Fruit fly (Drosophila melanogaster) whole organism, embryonic: ENCODE measurements around the gene Pits.

ENCODE experiments used
- CG1024 ChIP-seq: fragments of 200-800 bp; sonication (Bioruptor generic); IDR thresholded peaks from 2 replicates; pipeline ENCODE4 v1.3.6; 2022; ENCODE audit warnings: missing biosample characterization, missing genetic modification characterization
- CG10274 ChIP-seq: fragments of 200-800 bp; sonication (Bioruptor generic); optimal IDR thresholded peaks from 3 replicates; lab custom pipeline; 2017; ENCODE audit warnings: missing biosample characterization, mild to moderate bottlenecking, missing genetic modification characterization
- CG10462 ChIP-seq: fragments of 200-800 bp; sonication (Bioruptor generic); optimal IDR thresholded peaks from 2 replicates; lab custom pipeline; 2016; ENCODE audit warnings: missing biosample characterization, missing genetic modification characterization
- CG11085 ChIP-seq: fragments of 200-800 bp; sonication (Bioruptor generic); IDR thresholded peaks from 2 replicates; pipeline ENCODE4 v1.3.6; 2022; ENCODE audit warnings: missing biosample characterization, missing genetic modification characterization
- CG12744 ChIP-seq: fragments of 200-800 bp; sonication (Bioruptor generic); optimal IDR thresholded peaks from 2 replicates; lab custom pipeline; 2016; ENCODE audit warnings: missing biosample characterization, missing genetic modification characterization
- CG13775 ChIP-seq: fragments of 200-800 bp; sonication (Bioruptor generic); optimal IDR thresholded peaks from 3 replicates; lab custom pipeline; 2017; ENCODE audit warnings: missing biosample characterization, mild to moderate bottlenecking, missing genetic modification characterization
- CG14050 ChIP-seq: fragments of 200-800 bp; sonication (Bioruptor generic); IDR thresholded peaks from 3 replicates; pipeline ENCODE4 v1.3.6; 2022; ENCODE audit warnings: missing biosample characterization, missing genetic modification characterization
- CG14441 ChIP-seq: fragments of 200-800 bp; sonication (Bioruptor generic); IDR thresholded peaks from 2 replicates; pipeline ENCODE4 v1.3.6; 2022; ENCODE audit warnings: missing biosample characterization, missing genetic modification characterization
- CG15479 ChIP-seq: fragments of 200-800 bp; sonication (Bioruptor generic); optimal IDR thresholded peaks from 3 replicates; lab custom pipeline; 2019; ENCODE audit warnings: missing biosample characterization, mild to moderate bottlenecking, missing genetic modification characterization, moderate library complexity
- CG1602 ChIP-seq: fragments of 200-800 bp; sonication (Bioruptor generic); optimal IDR thresholded peaks from 3 replicates; lab custom pipeline; 2016; ENCODE audit warnings: missing biosample characterization, missing genetic modification characterization
- CG1603 ChIP-seq: fragments of 200-800 bp; sonication (Bioruptor generic); optimal IDR thresholded peaks from 2 replicates; lab custom pipeline; 2019; ENCODE audit warnings: missing biosample characterization, mild to moderate bottlenecking, missing genetic modification characterization, moderate library complexity
- CG17328 ChIP-seq: fragments of 200-800 bp; sonication (Bioruptor generic); IDR thresholded peaks from 2 replicates; pipeline ENCODE4 v1.3.6; 2022; ENCODE audit warnings: missing biosample characterization, missing genetic modification characterization
- CG18599 ChIP-seq: fragments of 200-800 bp; sonication (Bioruptor generic); optimal IDR thresholded peaks from 3 replicates; lab custom pipeline; 2017; ENCODE audit warnings: missing biosample characterization, missing genetic modification characterization, mild to moderate bottlenecking, moderate library complexity, missing genetic modification reagents
- CG32532 ChIP-seq: fragments of 200-800 bp; sonication (Bioruptor generic); IDR thresholded peaks from 2 replicates; pipeline ENCODE4 v1.3.6; 2022; ENCODE audit warnings: missing biosample characterization, missing genetic modification characterization
- CG3281 ChIP-seq: fragments of 200-800 bp; sonication (Bioruptor generic); optimal IDR thresholded peaks from 3 replicates; lab custom pipeline; 2017; ENCODE audit warnings: missing biosample characterization, mild to moderate bottlenecking, missing genetic modification characterization
- CG6683 ChIP-seq: fragments of 200-800 bp; sonication (Bioruptor generic); optimal IDR thresholded peaks from 2 replicates; lab custom pipeline; 2017; ENCODE audit warnings: missing biosample characterization, mild to moderate bottlenecking, missing genetic modification characterization, missing genetic modification reagents
- CG6791 ChIP-seq: fragments of 200-800 bp; sonication (Bioruptor generic); IDR thresholded peaks from 3 replicates; pipeline ENCODE4 v1.3.6; 2022; ENCODE audit warnings: missing biosample characterization, missing genetic modification characterization; ENCODE audit not compliant: partially characterized antibody
- CG6813 ChIP-seq: fragments of 200-800 bp; sonication (Bioruptor generic); optimal IDR thresholded peaks from 2 replicates; lab custom pipeline; 2017; ENCODE audit warnings: missing biosample characterization, missing genetic modification characterization, mild to moderate bottlenecking, moderate library complexity, missing genetic modification reagents
- CG7745 ChIP-seq: fragments of 200-800 bp; sonication (Bioruptor generic); optimal IDR thresholded peaks from 2 replicates; lab custom pipeline; 2018; ENCODE audit warnings: missing biosample characterization, mild to moderate bottlenecking, missing genetic modification characterization, moderate library complexity
- CG9215 ChIP-seq: fragments of 200-800 bp; sonication (Bioruptor generic); IDR thresholded peaks from 2 replicates; pipeline ENCODE4 v1.3.6; 2022; ENCODE audit warnings: missing biosample characterization, missing genetic modification characterization
- CG9817 ChIP-seq: fragments of 200-800 bp; sonication (Bioruptor generic); optimal IDR thresholded peaks from 2 replicates; lab custom pipeline; 2018; ENCODE audit warnings: missing biosample characterization, mild to moderate bottlenecking, missing genetic modification characterization, moderate library complexity
- CG9876 ChIP-seq: fragments of 200-800 bp; sonication (Bioruptor generic); optimal IDR thresholded peaks from 2 replicates; lab custom pipeline; 2016; ENCODE audit warnings: missing biosample characterization, missing genetic modification characterization
- CG9932 ChIP-seq: fragments of 200-800 bp; sonication (Bioruptor generic); IDR thresholded peaks from 2 replicates; pipeline ENCODE4 v1.3.6; 2022; ENCODE audit warnings: missing biosample characterization, missing genetic modification characterization
- CkIIα-i1 ChIP-seq: fragments of 200-800 bp; sonication (Bioruptor generic); IDR thresholded peaks from 2 replicates; pipeline ENCODE4 v1.3.6; 2022; ENCODE audit warnings: missing biosample characterization, missing genetic modification characterization
- Dll ChIP-seq: fragments of 200-800 bp; sonication (Bioruptor generic); IDR thresholded peaks from 4 replicates; pipeline ENCODE4 v1.3.6; 2022; ENCODE audit warnings: missing biosample characterization, missing genetic modification characterization; ENCODE audit not compliant: partially characterized antibody
- ERR ChIP-seq: fragments of 200-800 bp; sonication (Bioruptor generic); optimal IDR thresholded peaks from 2 replicates; lab custom pipeline; 2016; ENCODE audit warnings: missing biosample characterization, missing genetic modification characterization
- HmgD ChIP-seq: fragments of 200-800 bp; sonication (Bioruptor generic); optimal IDR thresholded peaks from 3 replicates; lab custom pipeline; 2016; ENCODE audit warnings: missing biosample characterization, missing genetic modification characterization
- Ravus ChIP-seq: fragments of 200-800 bp; sonication (Bioruptor generic); IDR thresholded peaks from 2 replicates; pipeline ENCODE4 v1.3.6; 2022; ENCODE audit warnings: missing biosample characterization, missing genetic modification characterization
- Side ChIP-seq: fragments of 200-800 bp; sonication (Bioruptor generic); optimal IDR thresholded peaks from 2 replicates; lab custom pipeline; 2016; ENCODE audit warnings: missing biosample characterization, missing genetic modification characterization
- Spps ChIP-seq: fragments of 200-800 bp; sonication (Bioruptor generic); optimal IDR thresholded peaks from 2 replicates; lab custom pipeline; 2018; ENCODE audit warnings: missing biosample characterization, mild to moderate bottlenecking, missing genetic modification characterization
- ara ChIP-seq: fragments of 200-800 bp; sonication (Bioruptor generic); IDR thresholded peaks from 2 replicates; pipeline ENCODE4 v1.3.6; 2022; ENCODE audit warnings: missing biosample characterization, missing genetic modification characterization
- az2 ChIP-seq: fragments of 200-800 bp; sonication (Bioruptor generic); optimal IDR thresholded peaks from 3 replicates; lab custom pipeline; 2016; ENCODE audit warnings: missing biosample characterization, missing genetic modification characterization
- bcd ChIP-seq: fragments of 200-800 bp; sonication (Bioruptor generic); optimal IDR thresholded peaks from 2 replicates; lab custom pipeline; 2017; ENCODE audit warnings: missing biosample characterization, mild to moderate bottlenecking, missing genetic modification characterization
- btn ChIP-seq: fragments of 200-800 bp; sonication (Bioruptor generic); optimal IDR thresholded peaks from 2 replicates; lab custom pipeline; 2016; ENCODE audit warnings: missing biosample characterization, missing genetic modification characterization
- chinmo ChIP-seq: fragments of 200-800 bp; sonication (Bioruptor generic); IDR thresholded peaks from 4 replicates; pipeline ENCODE4 v1.3.6; 2022; ENCODE audit warnings: missing biosample characterization, missing genetic modification characterization; ENCODE audit not compliant: partially characterized antibody
- crc ChIP-seq: fragments of 200-800 bp; sonication (Bioruptor generic); optimal IDR thresholded peaks from 2 replicates; lab custom pipeline; 2016; ENCODE audit warnings: missing biosample characterization, missing genetic modification characterization
- ems ChIP-seq: fragments of 200-800 bp; sonication (Bioruptor generic); optimal IDR thresholded peaks from 3 replicates; lab custom pipeline; 2016; ENCODE audit warnings: missing biosample characterization, missing genetic modification characterization
- fd102C ChIP-seq: fragments of 200-800 bp; sonication (Bioruptor generic); optimal IDR thresholded peaks from 2 replicates; lab custom pipeline; 2018; ENCODE audit warnings: missing biosample characterization, mild to moderate bottlenecking, missing genetic modification characterization, moderate library complexity
- fd96Cb ChIP-seq: fragments of 200-800 bp; sonication (Bioruptor generic); optimal IDR thresholded peaks from 2 replicates; lab custom pipeline; 2018; ENCODE audit warnings: missing biosample characterization, mild to moderate bottlenecking, missing genetic modification characterization, moderate library complexity
- gce ChIP-seq: fragments of 200-800 bp; sonication (Bioruptor generic); IDR thresholded peaks from 3 replicates; pipeline ENCODE4 v1.3.6; 2022; ENCODE audit warnings: missing biosample characterization, missing genetic modification characterization
- hkb ChIP-seq, 2 experiments: fragments of 200-800 bp in 1 of 2; fragments of >200 bp in 1 of 2; sonication (Bioruptor generic) in 1 of 2; IDR thresholded peaks in 1 of 2; optimal IDR thresholded peaks in 1 of 2; 2 replicates each; pipeline versions ENCODE4 v1.3.6 to Lab custom; 2017 to 2022; ENCODE audit warnings: missing biosample characterization in 1 of 2, missing genetic modification characterization in 1 of 2
- jigr1 ChIP-seq: fragments of 200-800 bp; sonication (Bioruptor generic); IDR thresholded peaks from 3 replicates; pipeline ENCODE4 v1.3.6; 2022; ENCODE audit warnings: missing biosample characterization, missing genetic modification characterization
- jumu ChIP-seq: fragments of 200-800 bp; sonication (Bioruptor generic); optimal IDR thresholded peaks from 3 replicates; lab custom pipeline; 2016; ENCODE audit warnings: missing biosample characterization, missing genetic modification characterization
- kay ChIP-seq: fragments of 200-800 bp; sonication (Bioruptor generic); optimal IDR thresholded peaks from 2 replicates; lab custom pipeline; 2016; ENCODE audit warnings: missing biosample characterization, missing genetic modification characterization
- nom ChIP-seq: fragments of 200-800 bp; sonication (Bioruptor generic); optimal IDR thresholded peaks from 2 replicates; lab custom pipeline; 2017; ENCODE audit warnings: missing biosample characterization, missing genetic modification characterization, mild to moderate bottlenecking, moderate library complexity, missing genetic modification reagents
- prd ChIP-seq, 3 experiments: fragments of >200 bp in 2 of 3; fragments of 200-800 bp in 1 of 3; sonication (Bioruptor generic) in 1 of 3; optimal IDR thresholded peaks in 2 of 3; IDR thresholded peaks in 1 of 3; 2 replicates in 2 of 3; 3 replicates in 1 of 3; pipeline versions ENCODE4 v1.3.6 to Lab custom; 2017 to 2022; ENCODE audit warnings: missing biosample characterization in 1 of 3, missing genetic modification characterization in 1 of 3
- shn ChIP-seq: fragments of 200-800 bp; sonication (Bioruptor generic); optimal IDR thresholded peaks from 3 replicates; lab custom pipeline; 2016; ENCODE audit warnings: missing biosample characterization, missing genetic modification characterization
- stc ChIP-seq: fragments of 200-800 bp; sonication (Bioruptor generic); IDR thresholded peaks from 2 replicates; pipeline ENCODE4 v1.3.6; 2022; ENCODE audit warnings: missing biosample characterization, missing genetic modification characterization
- trh ChIP-seq: fragments of 200-800 bp; sonication (Bioruptor generic); optimal IDR thresholded peaks from 2 replicates; lab custom pipeline; 2016; ENCODE audit warnings: missing biosample characterization, missing genetic modification characterization

Gene Pits

DNA sequence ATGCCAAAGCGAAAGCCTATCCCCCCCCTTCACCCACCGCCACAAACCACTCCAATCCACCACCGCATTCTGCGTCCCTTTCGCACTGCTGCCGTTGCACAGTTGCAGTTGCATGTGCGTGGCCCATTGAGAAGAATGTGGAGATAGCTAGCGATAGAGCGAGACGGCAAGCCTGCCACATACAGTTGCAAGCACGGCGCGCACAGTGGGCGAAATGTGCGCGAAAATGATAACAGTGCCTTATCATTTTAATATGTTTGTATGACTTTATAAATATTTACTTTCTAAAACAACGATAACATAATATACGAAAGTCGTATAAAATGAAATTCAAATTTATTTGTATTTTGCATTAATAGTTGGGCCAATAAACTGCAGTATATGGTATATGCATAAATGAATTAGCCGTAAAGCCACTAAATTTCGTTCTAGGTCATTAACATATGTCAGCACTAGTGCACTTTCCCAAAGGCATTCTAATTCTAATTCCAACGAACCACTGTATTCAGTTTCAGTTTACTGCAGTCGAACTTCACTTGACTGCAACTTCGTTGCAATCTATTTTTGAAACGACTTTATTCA, 7.1 kb downstream of the Pits start (continued):
- TF ChIP-seq CG1603 (tag; lab: Kevin White, UChicago) (peak; percentile 77), gce (GFP tag; lab: Robert Waterston, UW) (0 out of 3 replicates have a peak, but pooled peaks have one; percentile 32), btn (GFP tag; lab: Kevin White, UChicago) (no peak), jumu (peak; percentile 11), CG3281 (GFP tag; lab: Kevin White, UChicago) (no peak), CG1024 (no peak), Side (GFP tag; lab: Kevin White, UChicago) (no peak), nom (GFP tag; lab: Kevin White, UChicago) (peak; percentile 49), CG12744 (no peak), CG6813 (peak; percentile 62), CG32532 (GFP tag; lab: Robert Waterston, UW) (no peak), CG10274 (GFP tag; lab: Kevin White, UChicago) (peak; percentile 18), ara (peak; percentile 32; the same call in 1 of the 2 replicates), CG15479 (GFP tag; lab: Kevin White, UChicago) (peak; percentile 80), ems (GFP tag; lab: Kevin White, UChicago) (peak; percentile 46), fd96Cb (peak; percentile 80), CG14441 (GFP tag; lab: Robert Waterston, UW) (0 out of 2 replicates have a peak, but pooled peaks have one; percentile 6), CG6791 (GFP tag; lab: Robert Waterston, UW) (0 out of 3 replicates have a peak, but pooled peaks have one; percentile 42), CG17328 (GFP tag; lab: Robert Waterston, UW) (peak; percentile 61), CG18599 (GFP tag; lab: Kevin White, UChicago) (no peak), CG9215 (GFP tag; lab: Robert Waterston, UW) (0 out of 2 replicates have a peak, but pooled peaks have one; percentile 9), az2 (GFP tag; lab: Kevin White, UChicago) (peak; percentile 80), fd102C (GFP tag; lab: Kevin White, UChicago) (no peak), CG14050 (GFP tag; lab: Robert Waterston, UW) (no peak), CG10462 (GFP tag; lab: Kevin White, UChicago) (peak; percentile 42), CG9932 (no peak), prd (optimal IDR thresholded peaks at IDR 0.05; lab: Kevin White, UChicago) (no peak), prd (GFP tag; IDR thresholded peaks at IDR 0.05; lab: Robert Waterston, UW) (peak; percentile 64; the same call in 2 of the 3 replicates), CG13775 (GFP tag; lab: Kevin White, UChicago) (peak; percentile 66), CG9817 (tag; lab: Kevin White, UChicago) (peak; percentile 7), CG9876 (GFP tag; lab: Kevin White, UChicago) (no peak), HmgD (no peak), CG7745 (tag; lab: Kevin White, UChicago) (no peak), stc (GFP tag; lab: Robert Waterston, UW) (no peak), ERR (no peak), Dll (GFP tag; lab: Robert Waterston, UW) (no peak), kay (GFP tag; lab: Kevin White, UChicago) (peak; percentile 32), trh (no peak), CG1602 (GFP tag; lab: Kevin White, UChicago) (peak; percentile 73), CG6683 (no peak), CG11085 (GFP tag; lab: Robert Waterston, UW) (no peak), shn (no peak), jigr1 (GFP tag; lab: Robert Waterston, UW) (no peak), CkIIα-i1 (GFP tag; lab: Robert Waterston, UW) (no peak), crc (GFP tag; lab: Kevin White, UChicago) (no peak), bcd (GFP tag; lab: Kevin White, UChicago) (peak; percentile 60), hkb (optimal IDR thresholded peaks at IDR 0.05; lab: Kevin White, UChicago) (no peak), hkb (GFP tag; IDR thresholded peaks at IDR 0.05; lab: Robert Waterston, UW) (peak; percentile 48; the same call in 1 of the 2 replicates), Spps (peak; percentile 82), Ravus (GFP tag; lab: Robert Waterston, UW) (no peak), chinmo (no peak)
